Fruit fly (Drosophila melanogaster): ENCODE measurements around the gene glec.

- TF ChIP-seq pan (optimal IDR thresholded peaks at IDR 0.05) = no peak
- TF ChIP-seq br (GFP tag; optimal IDR thresholded peaks at IDR 0.05) = no peak
- no peak for TF ChIP-seq psq (GFP tag; optimal IDR thresholded peaks at IDR 0.05)
- TF ChIP-seq Vsx2 (GFP tag; optimal IDR thresholded peaks at IDR 0.05; ENCODE audit: partially characterized antibody) = no peak
- TF ChIP-seq Myc (optimal IDR thresholded peaks at IDR 0.05) = no peak
- no peak for TF ChIP-seq woc (GFP tag; optimal IDR thresholded peaks at IDR 0.05)
- no peak for TF ChIP-seq CrebA (GFP tag; optimal IDR thresholded peaks at IDR 0.05; ENCODE audit: borderline replicate concordance)
- no peak for TF ChIP-seq dmrt93B (GFP tag; optimal IDR thresholded peaks at IDR 0.05)
- TF ChIP-seq Mio (GFP tag; optimal IDR thresholded peaks at IDR 0.05) = no peak
- TF ChIP-seq tai (GFP tag; optimal IDR thresholded peaks at IDR 0.05) = no peak
- no peak for TF ChIP-seq brk (GFP tag; optimal IDR thresholded peaks at IDR 0.05)
These were observed 9.5 kb downstream of the glec start, which contains the start of gene Gr93d for dm6 chr3R:21846559-21846958.

Data from whole organism, wandering third instar larva.